Fruit fly (Drosophila melanogaster) whole organism, wandering third instar larva: ENCODE data around the gene CG31300.
A peak's percentile ranks its signal among the peaks of the same experiment; 100 is the strongest.

ENCODE experiments used
- Abd-B ChIP-seq: fragments of >200 bp; optimal IDR thresholded peaks from 2 replicates; lab custom pipeline; 2017; ENCODE audit warnings: missing biosample characterization, missing genetic modification characterization
- CG9705 ChIP-seq: fragments of 200-800 bp; sonication (Bioruptor generic); optimal IDR thresholded peaks from 2 replicates; lab custom pipeline; 2018; ENCODE audit warnings: missing biosample characterization, mild to moderate bottlenecking, missing genetic modification characterization
- CrebA ChIP-seq: fragments of 200-800 bp; sonication (Bioruptor generic); optimal IDR thresholded peaks from 2 replicates; lab custom pipeline; 2016; ENCODE audit warnings: missing biosample characterization, mild to moderate bottlenecking, missing genetic modification characterization, borderline replicate concordance
- Dfd ChIP-seq: fragments of >200 bp; optimal IDR thresholded peaks from 2 replicates; lab custom pipeline; 2017; ENCODE audit warnings: missing biosample characterization, missing genetic modification characterization
- GATAd ChIP-seq: sonication (Bioruptor generic); optimal IDR thresholded peaks from 2 replicates; lab custom pipeline; 2016; ENCODE audit warnings: missing biosample characterization, missing genetic modification characterization
- HLH106 ChIP-seq: fragments of 200-800 bp; optimal IDR thresholded peaks from 3 replicates; lab custom pipeline; 2019; ENCODE audit warnings: missing biosample characterization, mild to moderate bottlenecking, missing genetic modification characterization, moderate library complexity
- Hnf4 ChIP-seq: fragments of 200-800 bp; sonication (Bioruptor generic); optimal IDR thresholded peaks from 2 replicates; lab custom pipeline; 2016; ENCODE audit warnings: missing biosample characterization, mild to moderate bottlenecking, missing genetic modification characterization
- Hr83 ChIP-seq: fragments of 200-300 bp; sonication (Bioruptor generic); optimal IDR thresholded peaks from 2 replicates; lab custom pipeline; 2016; ENCODE audit warnings: missing biosample characterization, mild to moderate bottlenecking, missing genetic modification characterization, moderate library complexity; ENCODE audit not compliant: poor library complexity, severe bottlenecking
- Mio ChIP-seq: sonication (Bioruptor generic); optimal IDR thresholded peaks from 2 replicates; lab custom pipeline; 2016; ENCODE audit warnings: missing biosample characterization, missing genetic modification characterization
- N ChIP-seq: fragments of >200 bp; optimal IDR thresholded peaks from 2 replicates; lab custom pipeline; 2018; ENCODE audit warnings: missing biosample characterization, missing external identifiers, missing genetic modification characterization
- OdsH ChIP-seq: fragments of 200-800 bp; sonication (Bioruptor generic); optimal IDR thresholded peaks from 2 replicates; lab custom pipeline; 2016; ENCODE audit warnings: missing biosample characterization, mild to moderate bottlenecking, missing genetic modification characterization
- Rel ChIP-seq, 2 experiments: fragments of 200-800 bp; sonication (Bioruptor generic) in 1 of 2; optimal IDR thresholded peaks; 2 replicates in 1 of 2; 3 replicates in 1 of 2; lab custom pipeline; 2016 to 2019; ENCODE audit warnings: mild to moderate bottlenecking in 2 of 2, missing biosample characterization in 2 of 2, missing genetic modification characterization in 2 of 2, moderate library complexity in 1 of 2
- Sp1 ChIP-seq: fragments of 200-800 bp; sonication (Bioruptor generic); optimal IDR thresholded peaks from 3 replicates; lab custom pipeline; 2019; ENCODE audit warnings: missing biosample characterization, mild to moderate bottlenecking, missing genetic modification characterization, moderate library complexity
- br ChIP-seq: fragments of 200-800 bp; sonication (Bioruptor generic); optimal IDR thresholded peaks from 2 replicates; lab custom pipeline; 2016; ENCODE audit warnings: missing biosample characterization, missing genetic modification characterization
- brk ChIP-seq: fragments of 200-800 bp; sonication (Bioruptor generic); optimal IDR thresholded peaks from 2 replicates; lab custom pipeline; 2016; ENCODE audit warnings: missing biosample characterization, mild to moderate bottlenecking, missing genetic modification characterization
- dl ChIP-seq, 2 experiments: fragments of 175-275, 200-275 bp in 1 of 2; fragments of 200-275 bp in 1 of 2; sonication (Bioruptor generic); optimal IDR thresholded peaks; lab custom pipeline; 2018; ENCODE audit warnings: mild to moderate bottlenecking in 2 of 2, missing biosample characterization in 2 of 2, missing genetic modification characterization in 2 of 2, moderate library complexity in 2 of 2; ENCODE audit not compliant: partially characterized antibody in 2 of 2, insufficient read depth in 1 of 2
- dmrt93B ChIP-seq: fragments of 200-800 bp; sonication (Bioruptor generic); optimal IDR thresholded peaks from 2 replicates; lab custom pipeline; 2018; ENCODE audit warnings: missing biosample characterization, mild to moderate bottlenecking, missing genetic modification characterization
- dsf ChIP-seq: sonication (Bioruptor generic); optimal IDR thresholded peaks from 2 replicates; lab custom pipeline; 2016; ENCODE audit warnings: missing biosample characterization, missing genetic modification characterization, borderline replicate concordance
- ey ChIP-seq: fragments of 200-800 bp; sonication (Bioruptor generic); optimal IDR thresholded peaks from 2 replicates; lab custom pipeline; 2016; ENCODE audit warnings: missing biosample characterization, missing genetic modification characterization
- foxo ChIP-seq, 2 experiments: fragments of 200-800 bp; sonication (Bioruptor generic); optimal IDR thresholded peaks; 2 replicates in 1 of 2; 3 replicates in 1 of 2; lab custom pipeline; 2016 to 2017; ENCODE audit warnings: missing biosample characterization in 2 of 2, missing genetic modification characterization in 2 of 2
- fru ChIP-seq: fragments of 200-800 bp; sonication (Bioruptor generic); optimal IDR thresholded peaks from 3 replicates; lab custom pipeline; 2016; ENCODE audit warnings: missing biosample characterization, mild to moderate bottlenecking, missing genetic modification characterization
- h ChIP-seq: fragments of 200-800 bp; sonication (Bioruptor generic); optimal IDR thresholded peaks from 3 replicates; lab custom pipeline; 2016; ENCODE audit warnings: missing biosample characterization, mild to moderate bottlenecking, missing genetic modification characterization
- jim ChIP-seq: fragments of 175-275, 200-325 bp; sonication (Bioruptor generic); optimal IDR thresholded peaks from 2 replicates; lab custom pipeline; 2016; ENCODE audit warnings: missing biosample characterization, mild to moderate bottlenecking, missing genetic modification characterization
- lola ChIP-seq: fragments of >200 bp; optimal IDR thresholded peaks from 2 replicates; lab custom pipeline; 2017; ENCODE audit warnings: missing biosample characterization, missing genetic modification characterization
- pan ChIP-seq: fragments of >200 bp; optimal IDR thresholded peaks from 2 replicates; lab custom pipeline; 2017
- rgr ChIP-seq: fragments of 200-800 bp; sonication (Bioruptor generic); optimal IDR thresholded peaks from 3 replicates; lab custom pipeline; 2016; ENCODE audit warnings: missing biosample characterization, mild to moderate bottlenecking, missing genetic modification characterization
- sage ChIP-seq: fragments of 200-800 bp; sonication (Bioruptor generic); optimal IDR thresholded peaks from 2 replicates; lab custom pipeline; 2016; ENCODE audit warnings: missing biosample characterization, mild to moderate bottlenecking, missing genetic modification characterization
- sv ChIP-seq: fragments of 200-800 bp; sonication (Bioruptor generic); optimal IDR thresholded peaks from 3 replicates; lab custom pipeline; 2016; ENCODE audit warnings: missing biosample characterization, missing genetic modification characterization
- tai ChIP-seq: sonication (Bioruptor generic); optimal IDR thresholded peaks from 2 replicates; lab custom pipeline; 2016; ENCODE audit warnings: missing biosample characterization, missing genetic modification characterization
- usp ChIP-seq: fragments of >200 bp; optimal IDR thresholded peaks from 2 replicates; lab custom pipeline; 2017; ENCODE audit warnings: missing biosample characterization, missing genetic modification characterization
- woc ChIP-seq: sonication (Bioruptor generic); optimal IDR thresholded peaks from 2 replicates; lab custom pipeline; 2016; ENCODE audit warnings: missing biosample characterization, mild to moderate bottlenecking, missing genetic modification characterization

Gene CG31300

dm6 chr3R:25303857-25304440 is 20.5 kb downstream of the CG31300 start, which contains the start of gene CG31436:
CG31436 (plus strand) TSS chr3R:25304137.
- TF ChIP-seq rgr (GFP tag; lab: Kevin White, UChicago): no peak
- no peak for TF ChIP-seq fru (GFP tag; lab: Kevin White, UChicago)
- TF ChIP-seq N (GFP tag; lab: Kevin White, UChicago): no peak
- TF ChIP-seq brk: peak; percentile 17
- TF ChIP-seq sage (GFP tag; lab: Kevin White, UChicago): peak; percentile 26
- TF ChIP-seq woc (GFP tag; lab: Kevin White, UChicago): no peak
- TF ChIP-seq br (GFP tag; lab: Kevin White, UChicago): no peak
- no peak for TF ChIP-seq Dfd (GFP tag; lab: Kevin White, UChicago)
- no peak for TF ChIP-seq ey (GFP tag; lab: Kevin White, UChicago)
- TF ChIP-seq OdsH (GFP tag; lab: Kevin White, UChicago): no peak
- no peak for TF ChIP-seq GATAd (GFP tag; lab: Kevin White, UChicago)
- TF ChIP-seq pan (lab: Kevin White, UChicago): no peak
- TF ChIP-seq lola (GFP tag; lab: Kevin White, UChicago): no peak
- TF ChIP-seq Abd-B (GFP tag; lab: Kevin White, UChicago): no peak
- TF ChIP-seq Hr83: no peak
- TF ChIP-seq dmrt93B: no peak
- TF ChIP-seq CG9705 (GFP tag; lab: Kevin White, UChicago): no peak
- TF ChIP-seq Hnf4 (GFP tag; lab: Kevin White, UChicago): no peak
- TF ChIP-seq Sp1 (GFP tag; lab: Kevin White, UChicago): no peak
- peak; percentile 17 for TF ChIP-seq CrebA (GFP tag; lab: Kevin White, UChicago)
- TF ChIP-seq h (GFP tag; lab: Kevin White, UChicago): no peak
- no peak for TF ChIP-seq HLH106 (tag; lab: Kevin White, UChicago)
- TF ChIP-seq Rel (GFP tag; optimal IDR thresholded peaks at IDR 0.05; lab: Kevin White, UChicago): no peak
- peak; percentile 99 for TF ChIP-seq Rel (tag; optimal IDR thresholded peaks at IDR 0.05; lab: Kevin White, UChicago)
- TF ChIP-seq sv (GFP tag; lab: Kevin White, UChicago): no peak
- TF ChIP-seq usp: no peak
- TF ChIP-seq dsf (GFP tag; lab: Kevin White, UChicago): no peak
- no peak for TF ChIP-seq foxo (GFP tag; optimal IDR thresholded peaks at IDR 0.05; lab: Kevin White, UChicago)
- no peak for TF ChIP-seq tai (GFP tag; lab: Kevin White, UChicago)

- TF ChIP-seq rgr (GFP tag; lab: Kevin White, UChicago) (no peak), OdsH (GFP tag; lab: Kevin White, UChicago) (no peak), Rel (GFP tag; optimal IDR thresholded peaks at IDR 0.05; lab: Kevin White, UChicago) (no peak), Rel (tag; optimal IDR thresholded peaks at IDR 0.05; lab: Kevin White, UChicago) (peak; percentile 1)
Measured at dm6 chr3R:25305822-25306544, 22.6 kb downstream of the CG31300 start.

- TF ChIP-seq Dfd (GFP tag; lab: Kevin White, UChicago) (no peak), Hnf4 (GFP tag; lab: Kevin White, UChicago) (peak; percentile 0)
Measured at dm6 chr3R:25308228-25308627, 24.8 kb downstream of the CG31300 start, which contains the start of gene CG10550. CG10550 (minus strand) TSS chr3R:25308391.

dm6 chr3R:25309175-25309574 is 25.8 kb downstream of the CG31300 start:
- TF ChIP-seq Mio: no peak
- no peak for TF ChIP-seq Dfd (GFP tag; lab: Kevin White, UChicago)
- no peak for TF ChIP-seq usp
- TF ChIP-seq h (GFP tag; lab: Kevin White, UChicago): no peak
- no peak for TF ChIP-seq brk
- no peak for TF ChIP-seq CrebA (GFP tag; lab: Kevin White, UChicago)
- TF ChIP-seq ey (GFP tag; lab: Kevin White, UChicago): no peak
- no peak for TF ChIP-seq dsf (GFP tag; lab: Kevin White, UChicago)
- TF ChIP-seq N (GFP tag; lab: Kevin White, UChicago): no peak
- TF ChIP-seq jim (GFP tag; lab: Kevin White, UChicago): no peak
- TF ChIP-seq sv (GFP tag; lab: Kevin White, UChicago): no peak
- no peak for TF ChIP-seq dl (GFP tag; optimal IDR thresholded peaks at IDR 0.05; lab: Kevin White, UChicago; ENCODE audit: insufficient read depth in 1 of 2, partially characterized antibody in 2 of 2)
- no peak for TF ChIP-seq rgr (GFP tag; lab: Kevin White, UChicago)
- no peak for TF ChIP-seq HLH106 (tag; lab: Kevin White, UChicago)
- TF ChIP-seq fru (GFP tag; lab: Kevin White, UChicago): no peak
- no peak for TF ChIP-seq pan (lab: Kevin White, UChicago)
- TF ChIP-seq br (GFP tag; lab: Kevin White, UChicago): no peak
- no peak for TF ChIP-seq Sp1 (GFP tag; lab: Kevin White, UChicago)
- no peak for TF ChIP-seq Hnf4 (GFP tag; lab: Kevin White, UChicago)
